Worm (Caenorhabditis elegans) whole organism, L4 larva: Measurements from ENCODE around the gene gta-1.
A peak's percentile ranks its signal among the peaks of the same experiment; 100 is the strongest.

Experiments
- D1046.2 ChIP-seq: fragments of 200-800 bp; sonication (Bioruptor generic); IDR thresholded peaks from 2 replicates; pipeline ENCODE4 v1.3.6; 2022; ENCODE audit warnings: missing genetic modification characterization, missing compliant biosample characterization
- F26F4.8 ChIP-seq: fragments of 200-800 bp; sonication (Bioruptor generic); conservative IDR thresholded peaks from 2 replicates; pipeline ENCODE4 v1.3.6; 2022; ENCODE audit warnings: missing genetic modification characterization, missing compliant biosample characterization
- T20F7.1 ChIP-seq: fragments of 200-800 bp; sonication (Bioruptor generic); optimal IDR thresholded peaks from 2 replicates; lab custom pipeline; 2018; ENCODE audit warnings: mild to moderate bottlenecking, missing genetic modification characterization, missing compliant biosample characterization
- Y75B8A.6 ChIP-seq: fragments of 200-800 bp; sonication (Bioruptor generic); IDR thresholded peaks from 2 replicates; pipeline ENCODE4 v1.3.6; 2022; ENCODE audit warnings: missing genetic modification reagents, missing genetic modification characterization, missing compliant biosample characterization
- ZK337.2 ChIP-seq: fragments of 200-800 bp; sonication (Bioruptor generic); IDR thresholded peaks from 2 replicates; pipeline ENCODE4 v1.3.6; 2022; ENCODE audit warnings: missing genetic modification reagents, missing genetic modification characterization, missing compliant biosample characterization
- aha-1 ChIP-seq: fragments of 150-350 bp; peaks from one replicate; lab custom pipeline; 2014; ENCODE audit warnings: missing biosample characterization, missing genetic modification characterization
- aly-2 ChIP-seq: sonication (generic microtip); optimal IDR thresholded peaks from 2 replicates; lab custom pipeline; 2018; ENCODE audit warnings: missing biosample characterization, missing genetic modification characterization
- ama-1 ChIP-seq: fragments of 150-350 bp; optimal IDR thresholded peaks from 2 replicates; lab custom pipeline; 2014; ENCODE audit warnings: inconsistent platforms, mixed read lengths
- arid-1 ChIP-seq: fragments of 200-800 bp; sonication (Bioruptor generic); conservative IDR thresholded peaks from 2 replicates; pipeline ENCODE4 v1.3.6; 2022; ENCODE audit warnings: missing genetic modification reagents, missing genetic modification characterization, missing compliant biosample characterization
- ceh-28 ChIP-seq: fragments of 150-350 bp; optimal IDR thresholded peaks from 2 replicates; lab custom pipeline; 2014; ENCODE audit warnings: missing biosample characterization, missing genetic modification reagents, missing genetic modification characterization
- ces-1 ChIP-seq: fragments of 150-350 bp; sonication (generic microtip); optimal IDR thresholded peaks from 4 replicates; lab custom pipeline; 2014; ENCODE audit warnings: missing biosample characterization, missing genetic modification reagents, missing genetic modification characterization
- daf-12 ChIP-seq: fragments of 150-350 bp; optimal IDR thresholded peaks from 2 replicates; lab custom pipeline; 2014; ENCODE audit warnings: missing biosample characterization, missing genetic modification reagents, missing genetic modification characterization
- dmd-6 ChIP-seq: fragments of 200-800 bp; sonication (Bioruptor generic); IDR thresholded peaks from 2 replicates; pipeline ENCODE4 v1.3.6; 2022; ENCODE audit warnings: missing genetic modification reagents, missing genetic modification characterization, missing compliant biosample characterization
- dmd-8 ChIP-seq: fragments of 200-800 bp; sonication (Bioruptor generic); IDR thresholded peaks from 2 replicates; pipeline ENCODE4 v1.3.6; 2022; ENCODE audit warnings: missing genetic modification characterization, missing compliant biosample characterization
- dmd-9 ChIP-seq: fragments of 200-800 bp; sonication (Bioruptor generic); IDR thresholded peaks from 2 replicates; pipeline ENCODE4 v1.3.6; 2022; ENCODE audit warnings: missing genetic modification reagents, missing genetic modification characterization, missing compliant biosample characterization
- dve-1 ChIP-seq: sonication (generic microtip); optimal IDR thresholded peaks from 2 replicates; lab custom pipeline; 2017; ENCODE audit warnings: antibody characterized with exemption, mild to moderate bottlenecking, missing genetic modification characterization, missing compliant biosample characterization; ENCODE audit not compliant: insufficient read depth
- fkh-10 ChIP-seq: fragments of 150-350 bp; optimal IDR thresholded peaks from 2 replicates; lab custom pipeline; 2014; ENCODE audit warnings: missing biosample characterization, missing genetic modification reagents, missing genetic modification characterization
- hlh-11 ChIP-seq: fragments of 200-800 bp; sonication (Bioruptor generic); optimal IDR thresholded peaks from 2 replicates; lab custom pipeline; 2018; ENCODE audit warnings: mild to moderate bottlenecking, missing genetic modification characterization, missing compliant biosample characterization
- hlh-30 ChIP-seq: sonication (generic microtip); optimal IDR thresholded peaks from 2 replicates; lab custom pipeline; 2017; ENCODE audit warnings: antibody characterized with exemption, mild to moderate bottlenecking, missing genetic modification characterization, missing compliant biosample characterization; ENCODE audit not compliant: insufficient read depth
- hmg-1.1 ChIP-seq: fragments of 200-800 bp; sonication (Bioruptor generic); IDR thresholded peaks from 2 replicates; pipeline ENCODE4 v1.3.6; 2022; ENCODE audit warnings: missing genetic modification reagents, missing genetic modification characterization, missing compliant biosample characterization
- lin-13 ChIP-seq: fragments of 150-350 bp; optimal IDR thresholded peaks from 2 replicates; lab custom pipeline; 2014; ENCODE audit warnings: missing biosample characterization, missing genetic modification reagents, missing genetic modification characterization
- lin-38 ChIP-seq: fragments of 200-800 bp; sonication (Bioruptor generic); IDR thresholded peaks from 2 replicates; pipeline ENCODE4 v1.3.6; 2022; ENCODE audit warnings: missing genetic modification reagents, missing genetic modification characterization, missing compliant biosample characterization
- lsy-2 ChIP-seq, 2 experiments: fragments of 150-350 bp in 1 of 2; sonication (generic microtip) in 1 of 2; optimal IDR thresholded peaks; 2 replicates each; lab custom pipeline; 2014 to 2017; ENCODE audit warnings: missing biosample characterization in 2 of 2, missing genetic modification characterization in 2 of 2
- madf-5 ChIP-seq, 2 experiments: fragments of 200-800 bp; sonication (Bioruptor generic); IDR thresholded peaks; 2 replicates each; pipeline ENCODE4 v1.3.6; 2022; ENCODE audit warnings: missing compliant biosample characterization in 2 of 2, missing genetic modification characterization in 2 of 2
- mdl-1 ChIP-seq, 2 experiments: fragments of 150-350 bp in 1 of 2; sonication (generic microtip) in 1 of 2; optimal IDR thresholded peaks; 2 replicates each; lab custom pipeline; 2014 to 2017; ENCODE audit warnings: missing biosample characterization in 2 of 2, missing genetic modification characterization in 2 of 2
- mes-2 ChIP-seq: sonication (generic microtip); optimal IDR thresholded peaks from 2 replicates; lab custom pipeline; 2016; ENCODE audit warnings: missing genotype, mild to moderate bottlenecking, missing genetic modification characterization, missing compliant biosample characterization; ENCODE audit not compliant: poor library complexity, severe bottlenecking
- mxl-2 ChIP-seq: fragments of 200-800 bp; sonication (Bioruptor generic); conservative IDR thresholded peaks from 2 replicates; pipeline ENCODE4 v1.3.6; 2022; ENCODE audit warnings: missing genetic modification reagents, missing genetic modification characterization, missing compliant biosample characterization
- nhr-11 ChIP-seq: fragments of 150-350 bp; optimal IDR thresholded peaks from 2 replicates; lab custom pipeline; 2014; ENCODE audit warnings: missing biosample characterization, missing genetic modification characterization
- nhr-41 ChIP-seq: fragments of 200-800 bp; sonication (Bioruptor generic); IDR thresholded peaks from 2 replicates; pipeline ENCODE4 v1.3.6; 2022; ENCODE audit warnings: missing genetic modification reagents, missing genetic modification characterization, missing compliant biosample characterization
- nhr-42 ChIP-seq: fragments of 200-800 bp; sonication (Bioruptor generic); IDR thresholded peaks from 2 replicates; pipeline ENCODE4 v1.3.6; 2022; ENCODE audit warnings: missing genetic modification characterization, missing compliant biosample characterization
- nhr-76 ChIP-seq: fragments of 150-350 bp; optimal IDR thresholded peaks from 2 replicates; lab custom pipeline; 2014; ENCODE audit warnings: missing biosample characterization, missing genetic modification characterization
- nhr-77 ChIP-seq: fragments of 150-350 bp; optimal IDR thresholded peaks from 2 replicates; lab custom pipeline; 2014; ENCODE audit warnings: missing biosample characterization, missing genetic modification characterization
- php-3 ChIP-seq: fragments of 200-800 bp; sonication (Bioruptor generic); IDR thresholded peaks from 2 replicates; pipeline ENCODE4 v1.3.6; 2022; ENCODE audit warnings: missing genetic modification reagents, missing genetic modification characterization, missing compliant biosample characterization
- rbr-2 ChIP-seq: sonication (generic microtip); optimal IDR thresholded peaks from 2 replicates; lab custom pipeline; 2016; ENCODE audit warnings: missing genotype, missing genetic modification characterization, missing compliant biosample characterization
- set-16 ChIP-seq: fragments of 200-800 bp; sonication (Bioruptor generic); IDR thresholded peaks from 2 replicates; pipeline ENCODE4 v1.3.6; 2022; ENCODE audit warnings: missing genetic modification reagents, missing genetic modification characterization, missing compliant biosample characterization
- skn-1 ChIP-seq: fragments of 150-350 bp; optimal IDR thresholded peaks from 2 replicates; lab custom pipeline; 2014; ENCODE audit warnings: missing biosample characterization, missing genetic modification characterization
- snpc-1.2 ChIP-seq: fragments of 200-800 bp; sonication (Bioruptor generic); IDR thresholded peaks from 2 replicates; pipeline ENCODE4 v1.3.6; 2022; ENCODE audit warnings: missing genetic modification reagents, missing genetic modification characterization, missing compliant biosample characterization
- snpc-4 ChIP-seq: fragments of 150-350 bp; optimal IDR thresholded peaks from 2 replicates; lab custom pipeline; 2014; ENCODE audit warnings: missing biosample characterization, missing genetic modification characterization
- spr-1 ChIP-seq: sonication (generic microtip); optimal IDR thresholded peaks from 2 replicates; lab custom pipeline; 2016; ENCODE audit warnings: mild to moderate bottlenecking, missing genetic modification characterization, missing compliant biosample characterization
- tag-97 ChIP-seq: fragments of 200-800 bp; sonication (Bioruptor generic); IDR thresholded peaks from 2 replicates; pipeline ENCODE4 v1.3.6; 2022; ENCODE audit warnings: missing genetic modification characterization, missing compliant biosample characterization
- unc-130 ChIP-seq: sonication (generic microtip); optimal IDR thresholded peaks from 2 replicates; lab custom pipeline; 2016; ENCODE audit warnings: missing genetic modification reagents, missing genetic modification characterization, missing compliant biosample characterization
- zag-1 ChIP-seq: fragments of 150-350 bp; optimal IDR thresholded peaks from 2 replicates; lab custom pipeline; 2014; ENCODE audit warnings: missing biosample characterization, missing genetic modification characterization
- zfp-3 ChIP-seq: fragments of 200-800 bp; sonication (Bioruptor generic); conservative IDR thresholded peaks from 2 replicates; pipeline ENCODE4 v1.3.6; 2022; ENCODE audit warnings: missing genetic modification reagents, missing genetic modification characterization, missing compliant biosample characterization
- zip-11 ChIP-seq: fragments of 200-800 bp; sonication (Bioruptor generic); IDR thresholded peaks from 2 replicates; pipeline ENCODE4 v1.3.6; 2022; ENCODE audit warnings: missing genetic modification characterization, missing compliant biosample characterization
- zip-2 ChIP-seq: fragments of 150-350 bp; optimal IDR thresholded peaks from 2 replicates; lab custom pipeline; 2014; ENCODE audit warnings: missing biosample characterization, missing genetic modification characterization
- ztf-11 ChIP-seq: fragments of 150-350 bp; optimal IDR thresholded peaks from 2 replicates; lab custom pipeline; 2014; ENCODE audit warnings: missing biosample characterization, missing genetic modification characterization

The gta-1 gene

DNA sequence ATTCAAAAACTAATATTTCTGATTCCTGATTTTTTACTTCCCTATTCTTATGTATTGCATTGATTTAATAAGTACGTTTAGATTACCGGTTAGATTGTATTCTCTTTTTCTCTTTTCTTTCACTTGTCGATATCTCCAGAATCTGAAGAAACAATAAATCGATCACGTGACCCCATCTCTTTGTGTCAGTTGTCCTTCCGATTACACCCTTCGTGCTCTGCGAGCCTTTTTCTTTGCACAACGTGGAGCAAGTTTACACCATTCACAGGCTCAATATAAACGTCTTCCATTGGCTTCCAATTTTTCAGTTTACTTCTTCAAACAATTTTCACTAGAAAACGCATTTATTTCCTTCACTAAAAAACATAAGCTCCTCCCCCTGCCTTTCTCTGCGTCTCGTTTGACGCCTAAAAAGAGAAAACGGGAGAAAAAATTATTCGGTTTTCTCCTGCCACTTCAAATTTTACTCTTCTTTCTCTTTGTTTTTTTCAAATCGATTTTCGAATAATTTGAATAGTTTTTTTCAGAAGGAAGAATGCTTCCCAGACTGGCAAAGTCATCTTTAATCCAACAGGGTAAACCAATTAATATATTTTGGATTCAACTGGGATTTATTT, at the start of gene gta-1:
TSS of gene gta-1 (plus strand) at position 528 of the 617 bp plus-strand sequence.
- TF ChIP-seq lsy-2 (tag; optimal IDR thresholded peaks at IDR 0.05; lab: Kevin White, UChicago) (peak in 1 of 2 experiments; percentile 25), dve-1 (tag; lab: Kevin White, UChicago) (peak; percentile 2), ztf-11 (no peak), lin-38 (no peak), mes-2 (peak; percentile 5), Y75B8A.6 (GFP tag; lab: Robert Waterston, UW) (no peak), zip-11 (no peak), tag-97 (GFP tag; lab: Robert Waterston, UW) (no peak), fkh-10 (GFP tag; lab: Kevin White, UChicago) (peak; percentile 16), aha-1 (tag; lab: Kevin White, UChicago) (peak; percentile 66), nhr-11 (tag; lab: Kevin White, UChicago) (peak; percentile 18), nhr-42 (GFP tag; lab: Robert Waterston, UW) (no peak), rbr-2 (no peak), D1046.2 (GFP tag; lab: Robert Waterston, UW) (no peak), zip-2 (tag; lab: Kevin White, UChicago) (peak; percentile 44), ces-1 (no peak), snpc-1.2 (GFP tag; lab: Robert Waterston, UW) (no peak), dmd-6 (GFP tag; lab: Robert Waterston, UW) (no peak), set-16 (GFP tag; lab: Robert Waterston, UW) (no peak), ama-1 (peak; percentile 66), hmg-1.1 (peak; percentile 33; the same call in 1 of the 2 replicates), mdl-1 (tag; optimal IDR thresholded peaks at IDR 0.05; lab: Kevin White, UChicago) (no peak), nhr-77 (peak; percentile 13), hlh-11 (peak; percentile 30), zfp-3 (GFP tag; lab: Robert Waterston, UW) (no peak), dmd-9 (GFP tag; lab: Robert Waterston, UW) (no peak), daf-12 (no peak), arid-1 (GFP tag; lab: Robert Waterston, UW) (no peak), skn-1 (tag; lab: Kevin White, UChicago) (no peak), hlh-30 (tag; lab: Kevin White, UChicago) (peak; percentile 51), mxl-2 (GFP tag; lab: Robert Waterston, UW) (no peak), F26F4.8 (GFP tag; lab: Robert Waterston, UW) (no peak), spr-1 (tag; lab: Kevin White, UChicago) (no peak), T20F7.1 (GFP tag; lab: Kevin White, UChicago) (no peak)

DNA sequence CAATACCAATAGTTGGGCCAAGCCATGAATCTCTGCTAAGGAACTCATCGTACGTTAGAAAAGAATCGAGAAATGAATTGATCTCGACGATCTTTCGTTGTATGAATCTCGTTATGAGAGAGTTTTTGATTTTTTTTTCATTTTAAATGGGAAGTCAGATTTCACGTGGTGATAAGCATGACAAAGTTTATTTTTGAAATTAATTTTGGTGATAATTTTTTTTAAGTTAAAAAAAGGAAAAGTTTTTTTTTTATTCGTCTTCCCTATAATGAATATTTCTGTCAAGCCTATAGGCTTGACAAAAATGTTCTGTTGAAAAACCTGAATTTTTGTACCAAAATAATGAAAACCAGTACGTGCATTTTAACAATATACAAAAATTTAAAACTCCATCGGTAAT, 44.6 kb upstream of the gta-1 start, which contains the start of gene K08F4.5:
TSS of gene K08F4.5 (minus strand) at position 101 of the 400 bp plus-strand sequence.
- TF ChIP-seq zip-2 (tag; lab: Kevin White, UChicago) (no peak), hlh-11 (no peak), dmd-8 (no peak), nhr-76 (tag; lab: Kevin White, UChicago) (no peak), mxl-2 (GFP tag; lab: Robert Waterston, UW) (no peak), dmd-6 (GFP tag; lab: Robert Waterston, UW) (no peak), php-3 (GFP tag; lab: Robert Waterston, UW) (no peak), snpc-1.2 (GFP tag; lab: Robert Waterston, UW) (no peak), ZK337.2 (GFP tag; lab: Robert Waterston, UW) (no peak), unc-130 (no peak), lin-13 (no peak), snpc-4 (tag; lab: Kevin White, UChicago) (no peak), nhr-41 (no peak), ceh-28 (tag; lab: Kevin White, UChicago) (no peak), madf-5 (GFP tag; IDR thresholded peaks at IDR 0.05; lab: Robert Waterston, UW) (no peak), aly-2 (tag; lab: Kevin White, UChicago) (no peak), zag-1 (tag; lab: Kevin White, UChicago) (no peak)
